Worm (Caenorhabditis elegans): ENCODE data around the gene jhdm-1.

Gene jhdm-1

ce11 chrIII:6449854-6450253 is 4.4 kb upstream of the jhdm-1 start:
- TF ChIP-seq unc-120 (tag; optimal IDR thresholded peaks at IDR 0.05; ENCODE audit: poor library complexity, severe bottlenecking), result no peak
- no peak for TF ChIP-seq nhr-12 (tag; optimal IDR thresholded peaks at IDR 0.05)
- no peak for TF ChIP-seq bed-3 (GFP tag; optimal IDR thresholded peaks at IDR 0.05)
- TF ChIP-seq M03D4.4 (tag; optimal IDR thresholded peaks at IDR 0.05), result no peak
- TF ChIP-seq tbx-8 (GFP tag; optimal IDR thresholded peaks at IDR 0.05), result no peak
- TF ChIP-seq ceh-83 (GFP tag; optimal IDR thresholded peaks at IDR 0.05), result no peak
- no peak for TF ChIP-seq snpc-4 (tag; optimal IDR thresholded peaks at IDR 0.05)

- TF ChIP-seq unc-39 (tag; optimal IDR thresholded peaks at IDR 0.05), result no peak
These were observed 3.7 kb upstream of the jhdm-1 start, which contains the start of gene T26A5.6 for ce11 chrIII:6450596-6450995. T26A5.6 (minus strand) TSS chrIII:6450696.

ce11 chrIII:6452278-6452677 is 2.0 kb upstream of the jhdm-1 start, which contains the start of gene set-1:
set-1 (minus strand) TSS chrIII:6452378.
- no peak for TF ChIP-seq bed-3 (GFP tag; optimal IDR thresholded peaks at IDR 0.05)
- TF ChIP-seq ceh-83 (GFP tag; optimal IDR thresholded peaks at IDR 0.05), result no peak
- no peak for TF ChIP-seq sptf-1 (tag; optimal IDR thresholded peaks at IDR 0.05)
- no peak for TF ChIP-seq cnd-1 (tag; optimal IDR thresholded peaks at IDR 0.05)
- TF ChIP-seq M03D4.4 (tag; optimal IDR thresholded peaks at IDR 0.05), result no peak
- TF ChIP-seq lin-13 (tag; optimal IDR thresholded peaks at IDR 0.05), result no peak
- TF ChIP-seq mls-2 (tag; optimal IDR thresholded peaks at IDR 0.05), result no peak
- no peak for TF ChIP-seq ceh-39 (tag; optimal IDR thresholded peaks at IDR 0.05)
- no peak for TF ChIP-seq ztf-11 (tag; optimal IDR thresholded peaks at IDR 0.05)
- TF ChIP-seq nhr-237 (tag; optimal IDR thresholded peaks at IDR 0.05), result no peak
- no peak for TF ChIP-seq drap-1 (GFP tag; optimal IDR thresholded peaks at IDR 0.05)
- TF ChIP-seq sem-2 (GFP tag; optimal IDR thresholded peaks at IDR 0.05), result no peak
- TF ChIP-seq lin-32 (GFP tag; optimal IDR thresholded peaks at IDR 0.05), result no peak
- no peak for TF ChIP-seq lsy-2 (tag; optimal IDR thresholded peaks at IDR 0.05)
- TF ChIP-seq nhr-12 (tag; optimal IDR thresholded peaks at IDR 0.05), result no peak
- TF ChIP-seq elt-1 (tag; optimal IDR thresholded peaks at IDR 0.05; ENCODE audit: borderline replicate concordance, insufficient read depth), result no peak
- no peak for TF ChIP-seq blmp-1 (tag; optimal IDR thresholded peaks at IDR 0.05)
- no peak for TF ChIP-seq pha-4 (tag; optimal IDR thresholded peaks at IDR 0.05)
- no peak for TF ChIP-seq nhr-2 (tag; optimal IDR thresholded peaks at IDR 0.05)

ce11 chrIII:6452683-6453082 is 1.6 kb upstream of the jhdm-1 start:
- TF ChIP-seq M03D4.4 (tag; optimal IDR thresholded peaks at IDR 0.05) (no peak), zip-8 (tag; optimal IDR thresholded peaks at IDR 0.05) (no peak), lsy-2 (tag; optimal IDR thresholded peaks at IDR 0.05) (peak; percentile 24), mep-1 (tag; optimal IDR thresholded peaks at IDR 0.05) (peak; percentile 65), snpc-4 (tag; optimal IDR thresholded peaks at IDR 0.05) (no peak), sem-2 (GFP tag; optimal IDR thresholded peaks at IDR 0.05) (no peak), bed-3 (GFP tag; optimal IDR thresholded peaks at IDR 0.05) (no peak), ham-2 (GFP tag; optimal IDR thresholded peaks at IDR 0.05) (no peak), ceh-39 (tag; optimal IDR thresholded peaks at IDR 0.05) (peak; percentile 47), unc-39 (tag; optimal IDR thresholded peaks at IDR 0.05) (no peak), unc-120 (tag; optimal IDR thresholded peaks at IDR 0.05; ENCODE audit: poor library complexity, severe bottlenecking) (no peak), lin-13 (tag; optimal IDR thresholded peaks at IDR 0.05) (peak; percentile 17), ceh-83 (GFP tag; optimal IDR thresholded peaks at IDR 0.05) (no peak), pha-4 (tag; optimal IDR thresholded peaks at IDR 0.05) (no peak), ztf-11 (tag; optimal IDR thresholded peaks at IDR 0.05) (no peak), hlh-1 (tag; optimal IDR thresholded peaks at IDR 0.05) (peak; percentile 63), elt-1 (tag; optimal IDR thresholded peaks at IDR 0.05; ENCODE audit: borderline replicate concordance, insufficient read depth) (no peak), nhr-28 (tag; optimal IDR thresholded peaks at IDR 0.05) (no peak), nhr-76 (tag; optimal IDR thresholded peaks at IDR 0.05) (no peak), lin-32 (GFP tag; optimal IDR thresholded peaks at IDR 0.05) (no peak), ceh-43 (GFP tag; optimal IDR thresholded peaks at IDR 0.05) (no peak), tbx-8 (GFP tag; optimal IDR thresholded peaks at IDR 0.05) (no peak), flh-1 (GFP tag; optimal IDR thresholded peaks at IDR 0.05) (no peak), cnd-1 (tag; optimal IDR thresholded peaks at IDR 0.05) (no peak), nhr-12 (tag; optimal IDR thresholded peaks at IDR 0.05) (no peak), drap-1 (GFP tag; optimal IDR thresholded peaks at IDR 0.05) (no peak), sptf-1 (tag; optimal IDR thresholded peaks at IDR 0.05) (no peak), ces-1 (GFP tag; optimal IDR thresholded peaks at IDR 0.05) (no peak), elt-3 (tag; optimal IDR thresholded peaks at IDR 0.05) (no peak), unc-62 (GFP tag; optimal IDR thresholded peaks at IDR 0.05) (no peak)

Data from whole organism, mixed stage, embryonic.